Fruit fly (Drosophila melanogaster) whole organism, adult: ENCODE data around the gene CG10761.

Experiments used
- CG11617 ChIP-seq: fragments of 200-800 bp; sonication (Bioruptor generic); optimal IDR thresholded peaks from 2 replicates; lab custom pipeline; 2017; ENCODE audit warnings: mild to moderate bottlenecking, missing biosample characterization, missing genetic modification reagents, missing genetic modification characterization
- CG12768 ChIP-seq: fragments of 200-800 bp; sonication (Bioruptor generic); optimal IDR thresholded peaks from 2 replicates; lab custom pipeline; 2017; ENCODE audit warnings: missing biosample characterization, missing genetic modification characterization, mild to moderate bottlenecking, moderate library complexity, missing genetic modification reagents
- CG14711 ChIP-seq: fragments of 200-800 bp; sonication (Bioruptor generic); optimal IDR thresholded peaks from 2 replicates; lab custom pipeline; 2018; ENCODE audit warnings: missing biosample characterization, mild to moderate bottlenecking, missing genetic modification characterization, moderate library complexity
- CG1620 ChIP-seq: fragments of 200-800 bp; sonication (Bioruptor generic); optimal IDR thresholded peaks from 2 replicates; lab custom pipeline; 2016; ENCODE audit warnings: missing biosample characterization, missing genetic modification characterization
- CG33017 ChIP-seq: fragments of 200-800 bp; sonication (Bioruptor generic); optimal IDR thresholded peaks from 2 replicates; lab custom pipeline; 2018; ENCODE audit warnings: missing biosample characterization, mild to moderate bottlenecking, missing genetic modification characterization, moderate library complexity
- CG5204 ChIP-seq: fragments of 200-800 bp; sonication (Bioruptor generic); optimal IDR thresholded peaks from 2 replicates; lab custom pipeline; 2016; ENCODE audit warnings: missing biosample characterization, missing genetic modification characterization
- CG7045 ChIP-seq: fragments of 200-800 bp; sonication (Bioruptor generic); optimal IDR thresholded peaks from 2 replicates; lab custom pipeline; 2017; ENCODE audit warnings: missing biosample characterization, mild to moderate bottlenecking, missing genetic modification characterization
- CG7101 ChIP-seq: fragments of 200-800 bp; sonication (Bioruptor generic); optimal IDR thresholded peaks from 2 replicates; lab custom pipeline; 2018; ENCODE audit warnings: missing biosample characterization, mild to moderate bottlenecking, missing genetic modification characterization, moderate library complexity
- Clk ChIP-seq: fragments of 200-800 bp; sonication (Bioruptor generic); optimal IDR thresholded peaks from 2 replicates; lab custom pipeline; 2017; ENCODE audit warnings: missing biosample characterization, missing genetic modification characterization
- Crg-1 ChIP-seq: fragments of 200-800 bp; sonication (Bioruptor generic); optimal IDR thresholded peaks from 2 replicates; lab custom pipeline; 2016; ENCODE audit warnings: missing biosample characterization, missing genetic modification characterization
- Hr96 ChIP-seq: fragments of 200-800 bp; sonication (Bioruptor generic); optimal IDR thresholded peaks from 2 replicates; lab custom pipeline; 2016; ENCODE audit warnings: missing biosample characterization, missing genetic modification characterization
- Mnt ChIP-seq: fragments of 200-800 bp; sonication (Bioruptor generic); optimal IDR thresholded peaks from 2 replicates; lab custom pipeline; 2016; ENCODE audit warnings: missing biosample characterization, mild to moderate bottlenecking, missing genetic modification characterization
- bab1 ChIP-seq: fragments of 200-800 bp; sonication (Bioruptor generic); optimal IDR thresholded peaks from 3 replicates; lab custom pipeline; 2019; ENCODE audit warnings: missing biosample characterization, mild to moderate bottlenecking, missing genetic modification characterization, moderate library complexity
- cic ChIP-seq: fragments of 200-800 bp; sonication (Bioruptor generic); optimal IDR thresholded peaks from 2 replicates; lab custom pipeline; 2017; ENCODE audit warnings: missing biosample characterization, mild to moderate bottlenecking, missing genetic modification characterization, moderate library complexity
- cnc ChIP-seq, 2 experiments: fragments of >200 bp; optimal IDR thresholded peaks; 2 replicates each; lab custom pipeline; 2017
- kay ChIP-seq: fragments of 200-800 bp; sonication (Bioruptor generic); peaks from one replicate; lab custom pipeline; 2016; ENCODE audit warnings: missing biosample characterization, missing genetic modification characterization, borderline replicate concordance
- ovo ChIP-seq: fragments of 200-800 bp; sonication (Bioruptor generic); optimal IDR thresholded peaks from 2 replicates; lab custom pipeline; 2016; ENCODE audit warnings: missing biosample characterization, missing genetic modification characterization
- pad ChIP-seq: fragments of 200-800 bp; sonication (Bioruptor generic); optimal IDR thresholded peaks from 3 replicates; lab custom pipeline; 2017; ENCODE audit warnings: missing biosample characterization, missing genetic modification characterization, mild to moderate bottlenecking, moderate library complexity, missing genetic modification reagents
- tj ChIP-seq: fragments of 200-800 bp; sonication (Bioruptor generic); optimal IDR thresholded peaks from 3 replicates; lab custom pipeline; 2017; ENCODE audit warnings: missing biosample characterization, mild to moderate bottlenecking, missing genetic modification characterization, moderate library complexity
- toe ChIP-seq: fragments of 200-800 bp; sonication (Bioruptor generic); optimal IDR thresholded peaks from 2 replicates; lab custom pipeline; 2016; ENCODE audit warnings: missing biosample characterization, missing genetic modification characterization

CG10761 gene

dm6 chrX:8205625-8206252, 43.1 kb upstream of the CG10761 start:
- TF ChIP-seq Hr96 (GFP tag; lab: Kevin White, UChicago) (no peak), cic (GFP tag; lab: Kevin White, UChicago) (no peak), toe (GFP tag; lab: Kevin White, UChicago) (no peak), kay (GFP tag; lab: Kevin White, UChicago) (no peak), cnc (optimal IDR thresholded peaks at IDR 0.05; lab: Kevin White, UChicago) (no peak), CG14711 (tag; lab: Kevin White, UChicago) (no peak), Clk (GFP tag; lab: Kevin White, UChicago) (no peak), CG11617 (GFP tag; lab: Kevin White, UChicago) (no peak), CG5204 (GFP tag; lab: Kevin White, UChicago) (no peak), bab1 (no peak), ovo (no peak), CG12768 (GFP tag; lab: Kevin White, UChicago) (no peak)

- peak; percentile 35 for TF ChIP-seq tj (GFP tag; lab: Kevin White, UChicago)
- no peak for TF ChIP-seq kay (GFP tag; lab: Kevin White, UChicago)
Measured at dm6 chrX:8202724-8203362, 40.3 kb upstream of the CG10761 start.

- TF ChIP-seq cic (GFP tag; lab: Kevin White, UChicago) (peak; percentile 36), CG7045 (GFP tag; lab: Kevin White, UChicago) (peak; percentile 24), tj (GFP tag; lab: Kevin White, UChicago) (peak; percentile 84), Crg-1 (GFP tag; lab: Kevin White, UChicago) (no peak), Mnt (peak; percentile 51), kay (GFP tag; lab: Kevin White, UChicago) (peak; percentile 31), Hr96 (GFP tag; lab: Kevin White, UChicago) (no peak)
Measured at dm6 chrX:8198935-8199580, 36.5 kb upstream of the CG10761 start.

dm6 chrX:8196598-8197228, 34.1 kb upstream of the CG10761 start:
- TF ChIP-seq pad (GFP tag; lab: Kevin White, UChicago) (no peak), Hr96 (GFP tag; lab: Kevin White, UChicago) (no peak), cnc (optimal IDR thresholded peaks at IDR 0.05; lab: Kevin White, UChicago) (no peak), CG7101 (tag; lab: Kevin White, UChicago) (no peak), toe (GFP tag; lab: Kevin White, UChicago) (no peak), cic (GFP tag; lab: Kevin White, UChicago) (no peak), bab1 (no peak), Clk (GFP tag; lab: Kevin White, UChicago) (no peak), kay (GFP tag; lab: Kevin White, UChicago) (no peak), CG14711 (tag; lab: Kevin White, UChicago) (no peak), CG12768 (GFP tag; lab: Kevin White, UChicago) (no peak), CG7045 (GFP tag; lab: Kevin White, UChicago) (no peak), CG1620 (GFP tag; lab: Kevin White, UChicago) (no peak), CG33017 (tag; lab: Kevin White, UChicago) (no peak), Mnt (no peak), Crg-1 (GFP tag; lab: Kevin White, UChicago) (no peak), tj (GFP tag; lab: Kevin White, UChicago) (no peak), ovo (no peak)

dm6 chrX:8196157-8196526, 33.5 kb upstream of the CG10761 start:
- no peak for TF ChIP-seq cnc (optimal IDR thresholded peaks at IDR 0.05; lab: Kevin White, UChicago)
- no peak for TF ChIP-seq kay (GFP tag; lab: Kevin White, UChicago)
- no peak for TF ChIP-seq pad (GFP tag; lab: Kevin White, UChicago)
- TF ChIP-seq CG33017 (tag; lab: Kevin White, UChicago) = no peak
- TF ChIP-seq CG11617 (GFP tag; lab: Kevin White, UChicago) = no peak
- TF ChIP-seq CG12768 (GFP tag; lab: Kevin White, UChicago) = no peak
- no peak for TF ChIP-seq CG14711 (tag; lab: Kevin White, UChicago)
- no peak for TF ChIP-seq Crg-1 (GFP tag; lab: Kevin White, UChicago)
- TF ChIP-seq cic (GFP tag; lab: Kevin White, UChicago) = no peak
